Worm (Caenorhabditis elegans) whole organism, L2 larva: ENCODE results near the gene idpp-2.
A peak's percentile ranks its signal among the peaks of the same experiment; 100 is the strongest.

Experiments used
- elt-1 ChIP-seq: fragments of 150-350 bp; optimal IDR thresholded peaks from 2 replicates; lab custom pipeline; 2014; ENCODE audit warnings: missing biosample characterization, missing genetic modification characterization
- lin-39 ChIP-seq: fragments of 150-350 bp; optimal IDR thresholded peaks from 2 replicates; lab custom pipeline; 2014; ENCODE audit warnings: missing biosample characterization, missing genetic modification reagents, missing genetic modification characterization
- mdl-1 ChIP-seq, 2 experiments: fragments of 150-350 bp in 1 of 2; sonication (generic microtip) in 1 of 2; optimal IDR thresholded peaks; 2 replicates each; lab custom pipeline; 2017; ENCODE audit warnings: missing biosample characterization in 2 of 2, missing genetic modification characterization in 2 of 2
- nhr-11 ChIP-seq: fragments of 150-350 bp; optimal IDR thresholded peaks from 2 replicates; lab custom pipeline; 2014; ENCODE audit warnings: missing biosample characterization, missing genetic modification characterization
- nhr-12 ChIP-seq: fragments of 150-350 bp; optimal IDR thresholded peaks from 2 replicates; lab custom pipeline; 2014; ENCODE audit warnings: missing biosample characterization, missing genetic modification characterization
- nhr-129 ChIP-seq: fragments of 150-350 bp; optimal IDR thresholded peaks from 2 replicates; lab custom pipeline; 2014; ENCODE audit warnings: missing biosample characterization, missing genetic modification characterization
- nhr-237 ChIP-seq: fragments of 150-350 bp; optimal IDR thresholded peaks from 2 replicates; lab custom pipeline; 2014; ENCODE audit warnings: missing biosample characterization, missing genetic modification characterization
- nhr-6 ChIP-seq: fragments of 150-350 bp; optimal IDR thresholded peaks from 2 replicates; lab custom pipeline; 2014; ENCODE audit warnings: missing biosample characterization, missing genetic modification characterization
- unc-62 ChIP-seq: fragments of 150-350 bp; optimal IDR thresholded peaks from 2 replicates; lab custom pipeline; 2014; ENCODE audit warnings: missing biosample characterization, missing genetic modification reagents, missing genetic modification characterization

- no peak for TF ChIP-seq elt-1
- no peak for TF ChIP-seq nhr-237 (tag; lab: Kevin White, UChicago)
- TF ChIP-seq unc-62 (GFP tag; lab: Kevin White, UChicago), result peak; percentile 39
- no peak for TF ChIP-seq lin-39 (tag; lab: Kevin White, UChicago)
- TF ChIP-seq nhr-12 (tag; lab: Kevin White, UChicago), result no peak
- peak in 1 of 2 experiments; percentile 67 for TF ChIP-seq mdl-1 (tag; optimal IDR thresholded peaks at IDR 0.05; lab: Kevin White, UChicago)
- TF ChIP-seq nhr-11 (tag; lab: Kevin White, UChicago), result no peak
- TF ChIP-seq nhr-6 (tag; lab: Kevin White, UChicago), result peak; percentile 40
- TF ChIP-seq nhr-129, result peak; percentile 72
Measured at ce11 chrV:8716-9246, 7.3 kb downstream of the idpp-2 start, which contains the start of gene B0348.10.
